Worm (Caenorhabditis elegans) whole organism, L4/young adult: ENCODE measurements around the gene C50F4.8.

Experiments used
- W03F9.2 ChIP-seq: fragments of 150-350 bp; optimal IDR thresholded peaks from 2 replicates; lab custom pipeline; 2014; ENCODE audit warnings: missing biosample characterization, missing genetic modification characterization
- dao-5 ChIP-seq: sonication (generic microtip); optimal IDR thresholded peaks from 2 replicates; lab custom pipeline; 2016; ENCODE audit warnings: missing genotype, missing genetic modification characterization, moderate library complexity, missing compliant biosample characterization
- him-1 ChIP-seq: sonication (generic microtip); optimal IDR thresholded peaks from 2 replicates; lab custom pipeline; 2016; ENCODE audit warnings: missing genotype, missing genetic modification reagents, missing genetic modification characterization, missing compliant biosample characterization

DNA sequence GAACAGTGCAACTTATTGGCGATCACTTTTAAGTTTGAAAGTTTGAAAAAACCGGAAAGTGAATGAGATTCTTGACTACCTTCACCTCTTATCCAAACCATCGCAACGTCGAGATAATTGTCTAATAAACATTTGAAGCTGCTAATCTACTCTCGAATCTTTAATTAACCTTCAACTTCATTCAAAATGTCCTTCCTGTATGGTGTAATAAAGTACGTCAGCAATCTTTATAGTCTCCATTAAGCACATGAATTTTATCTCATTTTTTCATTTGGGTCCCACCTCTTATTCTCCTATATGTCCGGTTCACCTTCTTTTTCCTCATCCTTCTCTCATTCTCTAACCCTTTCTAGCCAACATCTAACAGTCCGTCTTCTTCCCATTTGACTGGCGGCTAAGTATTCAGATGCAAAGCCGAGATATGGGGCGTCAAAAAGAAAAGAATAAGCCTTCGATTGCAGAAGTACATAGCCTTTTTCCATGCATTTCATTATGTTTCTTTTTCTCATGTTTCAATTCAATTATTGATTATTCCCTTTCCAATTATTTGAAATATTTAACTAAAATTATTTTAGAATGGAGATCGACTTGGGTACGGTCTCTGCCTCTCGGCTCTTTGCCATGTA is 17.7 kb downstream of the C50F4.8 start, which contains the start of gene swt-5:
- no peak for TF ChIP-seq dao-5
- no peak for TF ChIP-seq him-1 (tag; lab: Kevin White, UChicago)
- TF ChIP-seq W03F9.2: no peak
